Worm (Caenorhabditis elegans): ENCODE data around the gene daf-4.
A peak's percentile ranks its signal among the peaks of the same experiment; 100 is the strongest.

Gene daf-4

ce11 chrIII:5678935-5679334 is 54.0 kb downstream of the daf-4 start, which contains the start of the genes ska-3 and rps-12 (continued):
- TF ChIP-seq ceh-14 (tag; optimal IDR thresholded peaks at IDR 0.05), result peak; percentile 62
- TF ChIP-seq pag-3 (tag; optimal IDR thresholded peaks at IDR 0.05; ENCODE audit: borderline replicate concordance), result no peak
- TF ChIP-seq hlh-8 (tag; optimal IDR thresholded peaks at IDR 0.05), result peak; percentile 43
- TF ChIP-seq rnt-1 (tag; optimal IDR thresholded peaks at IDR 0.05), result peak; percentile 87
- peak; percentile 93 for TF ChIP-seq pax-1 (tag; optimal IDR thresholded peaks at IDR 0.05)
- peak; percentile 78 for TF ChIP-seq nhr-11 (tag; optimal IDR thresholded peaks at IDR 0.05)
- peak; percentile 87 for TF ChIP-seq unc-42 (tag; optimal IDR thresholded peaks at IDR 0.05)
- TF ChIP-seq pha-4 (tag; optimal IDR thresholded peaks at IDR 0.05), result no peak
- peak; percentile 28 for TF ChIP-seq sdc-2 (tag; optimal IDR thresholded peaks at IDR 0.05)
- TF ChIP-seq elt-2 (tag; optimal IDR thresholded peaks at IDR 0.05), result peak; percentile 69
- TF ChIP-seq ceh-31 (tag; optimal IDR thresholded peaks at IDR 0.05), result peak; percentile 89
- peak; percentile 95 for TF ChIP-seq ets-4 (tag; optimal IDR thresholded peaks at IDR 0.05)
- TF ChIP-seq syd-9 (tag; optimal IDR thresholded peaks at IDR 0.05), result peak; percentile 48
- TF ChIP-seq pqm-1 (tag; optimal IDR thresholded peaks at IDR 0.05), result peak; percentile 34
- no peak for TF ChIP-seq ceh-6 (GFP tag; optimal IDR thresholded peaks at IDR 0.05)
- TF ChIP-seq K09A11.1 (tag; optimal IDR thresholded peaks at IDR 0.05; ENCODE audit: insufficient read depth), result peak; percentile 52
- peak; percentile 74 for TF ChIP-seq unc-86 (tag; optimal IDR thresholded peaks at IDR 0.05)
- peak; percentile 94 for TF ChIP-seq tbx-2 (tag; optimal IDR thresholded peaks at IDR 0.05)

- TF ChIP-seq C38D4.7 (GFP tag; optimal IDR thresholded peaks at IDR 0.05), result no peak
- no peak for TF ChIP-seq ref-2 (tag; optimal IDR thresholded peaks at IDR 0.05)
- TF ChIP-seq pha-4 (tag; optimal IDR thresholded peaks at IDR 0.05), result no peak
These were observed 55.2 kb downstream of the daf-4 start, which contains the start of gene pst-2 for ce11 chrIII:5680141-5680540. TSS of gene pst-2 (plus strand) at chrIII:5680433.

Measured in whole organism, late embryonic.